Worm (Caenorhabditis elegans) whole organism, L4 larva: ENCODE measurements around the gene Y41C4A.22.
A peak's percentile ranks its signal among the peaks of the same experiment; 100 is the strongest.

Experiments
- D1046.2 ChIP-seq: fragments of 200-800 bp; sonication (Bioruptor generic); IDR thresholded peaks from 2 replicates; pipeline ENCODE4 v1.3.6; 2022; ENCODE audit warnings: missing genetic modification characterization, missing compliant biosample characterization
- T20F7.1 ChIP-seq: fragments of 200-800 bp; sonication (Bioruptor generic); optimal IDR thresholded peaks from 2 replicates; lab custom pipeline; 2018; ENCODE audit warnings: mild to moderate bottlenecking, missing genetic modification characterization, missing compliant biosample characterization
- Y105C5A.15 ChIP-seq: fragments of 200-800 bp; sonication (Bioruptor generic); IDR thresholded peaks from 2 replicates; pipeline ENCODE4 v1.3.6; 2022; ENCODE audit warnings: missing genetic modification characterization, missing compliant biosample characterization
- ZK546.5 ChIP-seq, 2 experiments: sonication (generic microtip); optimal IDR thresholded peaks; 2 replicates each; lab custom pipeline; 2017; ENCODE audit warnings: missing biosample characterization in 2 of 2, missing genetic modification characterization in 2 of 2
- attf-4 ChIP-seq: sonication (generic microtip); optimal IDR thresholded peaks from 3 replicates; lab custom pipeline; 2017; ENCODE audit warnings: missing biosample characterization, missing genetic modification characterization
- ceh-32 ChIP-seq: sonication (generic microtip); optimal IDR thresholded peaks from 2 replicates; lab custom pipeline; 2016; ENCODE audit warnings: mild to moderate bottlenecking, missing genetic modification characterization, missing compliant biosample characterization; ENCODE audit not compliant: poor library complexity
- ceh-44 ChIP-seq: fragments of 200-800 bp; sonication (Bioruptor generic); IDR thresholded peaks from 2 replicates; pipeline ENCODE4 v1.3.6; 2022; ENCODE audit warnings: missing genetic modification reagents, missing genetic modification characterization, missing compliant biosample characterization
- ceh-62 ChIP-seq: sonication (generic microtip); optimal IDR thresholded peaks from 2 replicates; lab custom pipeline; 2017; ENCODE audit warnings: missing biosample characterization, missing genetic modification characterization
- ceh-82 ChIP-seq: sonication (generic microtip); optimal IDR thresholded peaks from 2 replicates; lab custom pipeline; 2017; ENCODE audit warnings: missing biosample characterization, missing genetic modification characterization
- cey-2 ChIP-seq: sonication (generic microtip); optimal IDR thresholded peaks from 3 replicates; lab custom pipeline; 2017; ENCODE audit warnings: missing genetic modification characterization, mild to moderate bottlenecking, missing compliant biosample characterization, antibody characterized with exemption, borderline replicate concordance; ENCODE audit not compliant: insufficient read depth
- daf-12 ChIP-seq: fragments of 150-350 bp; optimal IDR thresholded peaks from 2 replicates; lab custom pipeline; 2014; ENCODE audit warnings: missing biosample characterization, missing genetic modification reagents, missing genetic modification characterization
- daf-16 ChIP-seq, 3 experiments: sonication (generic microtip); optimal IDR thresholded peaks; 2 replicates each; lab custom pipeline; 2016 to 2017; ENCODE audit warnings: missing genetic modification characterization in 3 of 3, missing genetic modification reagents in 3 of 3, mild to moderate bottlenecking in 2 of 3, missing compliant biosample characterization in 2 of 3, missing biosample characterization in 1 of 3, moderate library complexity in 1 of 3
- daf-19 ChIP-seq: fragments of 200-800 bp; sonication (Bioruptor generic); conservative IDR thresholded peaks from 2 replicates; pipeline ENCODE4 v1.3.6; 2022; ENCODE audit warnings: missing genetic modification characterization, missing compliant biosample characterization
- daf-8 ChIP-seq: fragments of 200-800 bp; sonication (Bioruptor generic); IDR thresholded peaks from 2 replicates; pipeline ENCODE4 v1.3.6; 2022; ENCODE audit warnings: missing genetic modification characterization, missing compliant biosample characterization
- dmd-9 ChIP-seq: fragments of 200-800 bp; sonication (Bioruptor generic); IDR thresholded peaks from 2 replicates; pipeline ENCODE4 v1.3.6; 2022; ENCODE audit warnings: missing genetic modification reagents, missing genetic modification characterization, missing compliant biosample characterization
- egl-43 ChIP-seq: fragments of 200-800 bp; sonication (Bioruptor generic); IDR thresholded peaks from 2 replicates; pipeline ENCODE4 v1.3.6; 2022; ENCODE audit warnings: missing genetic modification reagents, missing genetic modification characterization, missing compliant biosample characterization
- hif-1 ChIP-seq, 2 experiments: sonication (generic microtip); optimal IDR thresholded peaks; 2 replicates each; lab custom pipeline; 2016 to 2017; ENCODE audit warnings: missing compliant biosample characterization in 2 of 2, missing genetic modification characterization in 2 of 2, missing genetic modification reagents in 2 of 2, missing genotype in 2 of 2, mild to moderate bottlenecking in 1 of 2
- hlh-11 ChIP-seq: fragments of 200-800 bp; sonication (Bioruptor generic); optimal IDR thresholded peaks from 2 replicates; lab custom pipeline; 2018; ENCODE audit warnings: mild to moderate bottlenecking, missing genetic modification characterization, missing compliant biosample characterization
- hlh-30 ChIP-seq: sonication (generic microtip); optimal IDR thresholded peaks from 2 replicates; lab custom pipeline; 2017; ENCODE audit warnings: antibody characterized with exemption, mild to moderate bottlenecking, missing genetic modification characterization, missing compliant biosample characterization; ENCODE audit not compliant: insufficient read depth
- lin-1 ChIP-seq: fragments of 200-800 bp; sonication (Bioruptor generic); IDR thresholded peaks from 2 replicates; pipeline ENCODE4 v1.3.6; 2022; ENCODE audit warnings: missing genetic modification reagents, missing genetic modification characterization, missing compliant biosample characterization
- lin-13 ChIP-seq: fragments of 150-350 bp; optimal IDR thresholded peaks from 2 replicates; lab custom pipeline; 2014; ENCODE audit warnings: missing biosample characterization, missing genetic modification reagents, missing genetic modification characterization
- lsy-2 ChIP-seq, 2 experiments: fragments of 150-350 bp in 1 of 2; sonication (generic microtip) in 1 of 2; optimal IDR thresholded peaks; 2 replicates each; lab custom pipeline; 2014 to 2017; ENCODE audit warnings: missing biosample characterization in 2 of 2, missing genetic modification characterization in 2 of 2
- mdl-1 ChIP-seq, 2 experiments: fragments of 150-350 bp in 1 of 2; sonication (generic microtip) in 1 of 2; optimal IDR thresholded peaks; 2 replicates each; lab custom pipeline; 2014 to 2017; ENCODE audit warnings: missing biosample characterization in 2 of 2, missing genetic modification characterization in 2 of 2
- mep-1 ChIP-seq: fragments of 150-350 bp; sonication (generic microtip); optimal IDR thresholded peaks from 3 replicates; lab custom pipeline; 2014; ENCODE audit warnings: missing biosample characterization, missing genetic modification characterization
- mes-2 ChIP-seq: sonication (generic microtip); optimal IDR thresholded peaks from 2 replicates; lab custom pipeline; 2016; ENCODE audit warnings: missing genotype, mild to moderate bottlenecking, missing genetic modification characterization, missing compliant biosample characterization; ENCODE audit not compliant: poor library complexity, severe bottlenecking
- mxl-2 ChIP-seq: fragments of 200-800 bp; sonication (Bioruptor generic); conservative IDR thresholded peaks from 2 replicates; pipeline ENCODE4 v1.3.6; 2022; ENCODE audit warnings: missing genetic modification reagents, missing genetic modification characterization, missing compliant biosample characterization
- mxl-3 ChIP-seq: fragments of 200-800 bp; sonication (Bioruptor generic); optimal IDR thresholded peaks from 2 replicates; lab custom pipeline; 2018; ENCODE audit warnings: mild to moderate bottlenecking, missing genetic modification characterization, missing compliant biosample characterization
- nhr-10 ChIP-seq: fragments of 150-350 bp; optimal IDR thresholded peaks from 2 replicates; lab custom pipeline; 2014; ENCODE audit warnings: missing biosample characterization, missing genetic modification characterization
- nhr-102 ChIP-seq: sonication (generic microtip); optimal IDR thresholded peaks from 2 replicates; lab custom pipeline; 2016; ENCODE audit warnings: mild to moderate bottlenecking, missing genetic modification characterization, moderate library complexity, missing compliant biosample characterization
- nhr-11 ChIP-seq: fragments of 150-350 bp; optimal IDR thresholded peaks from 2 replicates; lab custom pipeline; 2014; ENCODE audit warnings: missing biosample characterization, missing genetic modification characterization
- nhr-111 ChIP-seq: fragments of 200-800 bp; sonication (Bioruptor generic); optimal IDR thresholded peaks from 2 replicates; lab custom pipeline; 2018; ENCODE audit warnings: mild to moderate bottlenecking, missing genetic modification characterization, missing compliant biosample characterization
- nhr-42 ChIP-seq: fragments of 200-800 bp; sonication (Bioruptor generic); IDR thresholded peaks from 2 replicates; pipeline ENCODE4 v1.3.6; 2022; ENCODE audit warnings: missing genetic modification characterization, missing compliant biosample characterization
- nhr-6 ChIP-seq: fragments of 150-350 bp; optimal IDR thresholded peaks from 2 replicates; lab custom pipeline; 2014; ENCODE audit warnings: missing biosample characterization, missing genetic modification characterization
- nhr-77 ChIP-seq: fragments of 150-350 bp; optimal IDR thresholded peaks from 2 replicates; lab custom pipeline; 2014; ENCODE audit warnings: missing biosample characterization, missing genetic modification characterization
- php-3 ChIP-seq: fragments of 200-800 bp; sonication (Bioruptor generic); IDR thresholded peaks from 2 replicates; pipeline ENCODE4 v1.3.6; 2022; ENCODE audit warnings: missing genetic modification reagents, missing genetic modification characterization, missing compliant biosample characterization
- rbr-2 ChIP-seq: sonication (generic microtip); optimal IDR thresholded peaks from 2 replicates; lab custom pipeline; 2016; ENCODE audit warnings: missing genotype, missing genetic modification characterization, missing compliant biosample characterization
- saeg-2 ChIP-seq: fragments of 200-800 bp; sonication (Bioruptor generic); IDR thresholded peaks from 2 replicates; pipeline ENCODE4 v1.3.6; 2022; ENCODE audit warnings: missing genetic modification reagents, missing genetic modification characterization, missing compliant biosample characterization
- set-16 ChIP-seq: fragments of 200-800 bp; sonication (Bioruptor generic); IDR thresholded peaks from 2 replicates; pipeline ENCODE4 v1.3.6; 2022; ENCODE audit warnings: missing genetic modification reagents, missing genetic modification characterization, missing compliant biosample characterization
- snpc-4 ChIP-seq: fragments of 150-350 bp; optimal IDR thresholded peaks from 2 replicates; lab custom pipeline; 2014; ENCODE audit warnings: missing biosample characterization, missing genetic modification characterization
- tag-97 ChIP-seq: fragments of 200-800 bp; sonication (Bioruptor generic); IDR thresholded peaks from 2 replicates; pipeline ENCODE4 v1.3.6; 2022; ENCODE audit warnings: missing genetic modification characterization, missing compliant biosample characterization
- unc-130 ChIP-seq: sonication (generic microtip); optimal IDR thresholded peaks from 2 replicates; lab custom pipeline; 2016; ENCODE audit warnings: missing genetic modification reagents, missing genetic modification characterization, missing compliant biosample characterization
- unc-39 ChIP-seq: sonication (generic microtip); optimal IDR thresholded peaks from 2 replicates; lab custom pipeline; 2017; ENCODE audit warnings: missing biosample characterization, missing genetic modification characterization
- unc-62 ChIP-seq, 3 experiments: fragments of 150-350 bp in 1 of 3; sonication (generic microtip); optimal IDR thresholded peaks in 2 of 3; peaks in 1 of 3; 1 replicate in 1 of 3; 2 replicates in 2 of 3; lab custom pipeline; 2014 to 2017; ENCODE audit warnings: missing biosample characterization in 3 of 3, missing genetic modification characterization in 3 of 3, missing genetic modification reagents in 3 of 3, missing genotype in 1 of 3
- vab-7 ChIP-seq: fragments of 200-800 bp; sonication (Bioruptor generic); IDR thresholded peaks from 2 replicates; pipeline ENCODE4 v1.3.6; 2022; ENCODE audit warnings: missing genetic modification reagents, missing genetic modification characterization, missing compliant biosample characterization
- zag-1 ChIP-seq: fragments of 150-350 bp; optimal IDR thresholded peaks from 2 replicates; lab custom pipeline; 2014; ENCODE audit warnings: missing biosample characterization, missing genetic modification characterization
- zfp-2 ChIP-seq: sonication (generic microtip); optimal IDR thresholded peaks from 2 replicates; lab custom pipeline; 2016; ENCODE audit warnings: mild to moderate bottlenecking, missing genetic modification characterization, missing compliant biosample characterization
- zfp-3 ChIP-seq: fragments of 200-800 bp; sonication (Bioruptor generic); conservative IDR thresholded peaks from 2 replicates; pipeline ENCODE4 v1.3.6; 2022; ENCODE audit warnings: missing genetic modification reagents, missing genetic modification characterization, missing compliant biosample characterization

Y41C4A.22 gene

ce11 chrIII:11683790-11684189 lies 11.3 kb upstream of the Y41C4A.22 start:
- 0 out of 2 replicates have a peak, but pooled peaks have one; percentile 16 for TF ChIP-seq D1046.2 (GFP tag; lab: Robert Waterston, UW)
- TF ChIP-seq zfp-2: no peak
- peak in 1 of 2 experiments; percentile 21 for TF ChIP-seq unc-62 (GFP tag; optimal IDR thresholded peaks at IDR 0.05 in 1 of 2; lab: Kevin White, UChicago)
- no peak for TF ChIP-seq unc-62 (tag; optimal IDR thresholded peaks at IDR 0.05; lab: Kevin White, UChicago)
- TF ChIP-seq set-16 (GFP tag; lab: Robert Waterston, UW): 0 out of 2 replicates have a peak, but pooled peaks have one; percentile 11
- TF ChIP-seq egl-43: peak; percentile 76
- no peak for TF ChIP-seq vab-7 (GFP tag; lab: Robert Waterston, UW)
- no peak for TF ChIP-seq mes-2 (tag; lab: Kevin White, UChicago)
- TF ChIP-seq ceh-44 (GFP tag; lab: Robert Waterston, UW): no peak

ce11 chrIII:11684770-11685169 lies 10.3 kb upstream of the Y41C4A.22 start:
- TF ChIP-seq nhr-6 (tag; lab: Kevin White, UChicago): no peak
- TF ChIP-seq tag-97 (GFP tag; lab: Robert Waterston, UW): no peak
- no peak for TF ChIP-seq daf-19
- no peak for TF ChIP-seq nhr-11
- no peak for TF ChIP-seq ceh-82
- TF ChIP-seq daf-8 (GFP tag; lab: Robert Waterston, UW): no peak
- TF ChIP-seq mxl-3 (GFP tag; lab: Kevin White, UChicago): no peak
- TF ChIP-seq saeg-2 (GFP tag; lab: Robert Waterston, UW): no peak
- peak; percentile 15 for TF ChIP-seq mep-1 (tag; lab: Kevin White, UChicago)
- TF ChIP-seq nhr-77 (tag; lab: Kevin White, UChicago): peak; percentile 42
- no peak for TF ChIP-seq zag-1
- no peak for TF ChIP-seq ceh-32 (tag; lab: Kevin White, UChicago)
- TF ChIP-seq cey-2 (tag; lab: Kevin White, UChicago): no peak
- no peak for TF ChIP-seq snpc-4
- no peak for TF ChIP-seq lin-13 (GFP tag; lab: Kevin White, UChicago)
- TF ChIP-seq zfp-2: no peak
- no peak for TF ChIP-seq daf-12 (tag; lab: Kevin White, UChicago)
- peak; percentile 9 for TF ChIP-seq nhr-102 (tag; lab: Kevin White, UChicago)
- TF ChIP-seq Y105C5A.15 (GFP tag; lab: Robert Waterston, UW): no peak
- TF ChIP-seq unc-39: no peak
- no peak for TF ChIP-seq ZK546.5 (tag; optimal IDR thresholded peaks at IDR 0.05; lab: Kevin White, UChicago)
- TF ChIP-seq lin-1 (GFP tag; lab: Robert Waterston, UW): no peak
- no peak for TF ChIP-seq D1046.2 (GFP tag; lab: Robert Waterston, UW)
- no peak for TF ChIP-seq zfp-3 (GFP tag; lab: Robert Waterston, UW)
- TF ChIP-seq attf-4 (tag; lab: Kevin White, UChicago): no peak
- peak; percentile 85 for TF ChIP-seq hlh-11 (tag; lab: Kevin White, UChicago)
- TF ChIP-seq ceh-44 (GFP tag; lab: Robert Waterston, UW): no peak
- peak in 1 of 2 experiments; percentile 25 for TF ChIP-seq mdl-1 (tag; optimal IDR thresholded peaks at IDR 0.05; lab: Kevin White, UChicago)
- TF ChIP-seq set-16 (GFP tag; lab: Robert Waterston, UW): no peak
- TF ChIP-seq egl-43: no peak
- no peak for TF ChIP-seq daf-16 (GFP tag; optimal IDR thresholded peaks at IDR 0.05; lab: Kevin White, UChicago)
- peak; percentile 92 for TF ChIP-seq daf-16 (tag; optimal IDR thresholded peaks at IDR 0.05; lab: Kevin White, UChicago)
- TF ChIP-seq T20F7.1 (GFP tag; lab: Kevin White, UChicago): no peak
- no peak for TF ChIP-seq ceh-62 (tag; lab: Kevin White, UChicago)
- no peak for TF ChIP-seq nhr-10 (tag; lab: Kevin White, UChicago)
- TF ChIP-seq nhr-111 (GFP tag; lab: Kevin White, UChicago): no peak
- TF ChIP-seq mxl-2 (GFP tag; lab: Robert Waterston, UW): no peak
- no peak for TF ChIP-seq dmd-9 (GFP tag; lab: Robert Waterston, UW)
- TF ChIP-seq hlh-30 (tag; lab: Kevin White, UChicago): peak; percentile 41
- no peak for TF ChIP-seq unc-130 (GFP tag; lab: Kevin White, UChicago)
- TF ChIP-seq nhr-42 (GFP tag; lab: Robert Waterston, UW): no peak
- TF ChIP-seq rbr-2 (tag; lab: Kevin White, UChicago): no peak
- peak in 1 of 2 experiments; percentile 20 for TF ChIP-seq hif-1 (tag; optimal IDR thresholded peaks at IDR 0.05; lab: Kevin White, UChicago)
- peak in 1 of 2 experiments; percentile 37 for TF ChIP-seq lsy-2 (tag; optimal IDR thresholded peaks at IDR 0.05; lab: Kevin White, UChicago)
- TF ChIP-seq php-3: 0 out of 2 replicates have a peak, but pooled peaks have one; percentile 40
